Fruit fly (Drosophila melanogaster) Kc167 (cell line): ENCODE results near the gene Hel89B.

Source experiments
- h ChIP-seq: fragments of >200 bp; optimal IDR thresholded peaks from 3 replicates; lab custom pipeline; 2018; ENCODE audit warnings: missing external identifiers
- psq ChIP-seq: fragments of >200 bp; optimal IDR thresholded peaks from 2 replicates; lab custom pipeline; 2017; ENCODE audit warnings: missing external identifiers

DNA sequence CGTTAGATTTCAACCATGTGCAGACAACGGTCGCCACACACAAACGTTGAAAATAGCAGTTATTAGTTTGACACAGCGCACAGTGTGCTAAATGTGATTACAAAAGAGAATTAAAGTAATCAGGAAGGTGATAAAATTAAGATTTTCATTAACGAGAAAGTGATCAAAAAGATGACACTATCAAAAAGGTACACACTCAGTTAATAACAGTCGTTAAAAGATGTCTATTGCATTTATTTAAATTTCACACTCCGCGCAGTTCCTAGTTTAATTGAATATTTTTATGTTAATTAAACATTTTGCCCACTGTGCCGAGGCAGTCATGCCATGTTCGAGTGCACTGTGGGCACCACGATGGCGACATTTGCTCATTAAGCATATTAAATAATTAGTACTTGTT, 45.9 kb upstream of the Hel89B start:
- no peak for TF ChIP-seq h (lab: Kevin White, UChicago)
- no peak for TF ChIP-seq psq (lab: Kevin White, UChicago)
